Fruit fly (Drosophila melanogaster) whole organism, pupa: Measurements from ENCODE around the gene crol.

ENCODE experiments used
- CG10348 ChIP-seq: fragments of 200-800 bp; sonication (Bioruptor generic); IDR thresholded peaks from 2 replicates; pipeline ENCODE4 v1.3.6; 2022; ENCODE audit warnings: missing biosample characterization, missing genetic modification characterization
- CG12605 ChIP-seq: fragments of 200-800 bp; sonication (Bioruptor generic); IDR thresholded peaks from 2 replicates; pipeline ENCODE4 v1.3.6; 2022; ENCODE audit warnings: missing biosample characterization, missing genetic modification characterization
- CG17806 ChIP-seq: fragments of 200-800 bp; sonication (Bioruptor generic); optimal IDR thresholded peaks from 2 replicates; lab custom pipeline; 2018; ENCODE audit warnings: missing biosample characterization, mild to moderate bottlenecking, missing genetic modification characterization, moderate library complexity
- CG34367 ChIP-seq: fragments of 200-800 bp; sonication (Bioruptor generic); optimal IDR thresholded peaks from 2 replicates; lab custom pipeline; 2018; ENCODE audit warnings: missing biosample characterization, mild to moderate bottlenecking, missing genetic modification characterization
- EcR ChIP-seq: fragments of 200-800 bp; sonication (Bioruptor generic); optimal IDR thresholded peaks from 3 replicates; lab custom pipeline; 2019; ENCODE audit warnings: missing biosample characterization, missing genetic modification characterization, mild to moderate bottlenecking, moderate library complexity, missing genetic modification reagents
- Pif1B ChIP-seq: fragments of 200-800 bp; sonication (Bioruptor generic); optimal IDR thresholded peaks from 3 replicates; lab custom pipeline; 2016; ENCODE audit warnings: missing biosample characterization, missing genetic modification characterization
- gl ChIP-seq: fragments of 200-800 bp; sonication (Bioruptor generic); optimal IDR thresholded peaks from 2 replicates; lab custom pipeline; 2018; ENCODE audit warnings: missing biosample characterization, mild to moderate bottlenecking, missing genetic modification characterization
- rn ChIP-seq: fragments of 200-800 bp; sonication (Bioruptor generic); IDR thresholded peaks from 2 replicates; pipeline ENCODE4 v1.3.6; 2022; ENCODE audit warnings: missing biosample characterization, missing genetic modification characterization

DNA sequence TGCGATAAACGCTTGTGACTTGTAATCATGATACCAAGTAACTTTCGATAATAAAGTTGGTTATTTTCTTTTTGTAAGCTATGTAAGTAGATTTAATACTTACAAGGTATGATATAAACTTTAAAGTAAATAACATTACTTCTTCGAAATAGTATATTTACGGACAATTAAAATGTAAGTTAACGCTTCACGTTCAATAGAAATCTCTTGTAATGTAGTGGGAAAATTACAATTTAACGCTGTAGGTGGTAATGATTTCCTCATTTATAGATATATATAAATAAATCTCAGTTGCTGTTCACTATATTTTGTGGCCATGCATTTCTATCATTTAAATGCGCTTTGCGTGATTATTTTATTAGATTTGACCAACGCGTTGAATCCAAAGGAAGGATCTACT, 28.2 kb upstream of the crol start, which contains the start of gene Sfp33A2:
- TF ChIP-seq EcR (GFP tag; lab: Kevin White, UChicago) (no peak), CG10348 (GFP tag; lab: Robert Waterston, UW) (no peak), CG12605 (GFP tag; lab: Robert Waterston, UW) (no peak), gl (no peak), CG34367 (tag; lab: Kevin White, UChicago) (no peak), rn (GFP tag; lab: Robert Waterston, UW) (no peak), Pif1B (GFP tag; lab: Kevin White, UChicago) (no peak), CG17806 (tag; lab: Kevin White, UChicago) (no peak)
